Worm (Caenorhabditis elegans): ENCODE data around the gene srlf-19.
A peak's percentile ranks its signal among the peaks of the same experiment; 100 is the strongest.

srlf-19 gene

ce11 chrV:465355-465754 is 39.9 kb upstream of the srlf-19 start (continued):
- TF ChIP-seq tlp-1 (tag; optimal IDR thresholded peaks at IDR 0.05) (no peak), pqm-1 (tag; optimal IDR thresholded peaks at IDR 0.05) (no peak), unc-62 (GFP tag; optimal IDR thresholded peaks at IDR 0.05) (no peak), nhr-90 (tag; optimal IDR thresholded peaks at IDR 0.05; ENCODE audit: poor library complexity) (no peak), irx-1 (tag; optimal IDR thresholded peaks at IDR 0.05) (no peak), mdl-1 (tag; optimal IDR thresholded peaks at IDR 0.05) (no peak), jun-1 (tag; optimal IDR thresholded peaks at IDR 0.05) (no peak), nhr-84 (tag; optimal IDR thresholded peaks at IDR 0.05) (no peak), C34B4.2 (tag; optimal IDR thresholded peaks at IDR 0.05) (no peak), skn-1 (tag; optimal IDR thresholded peaks at IDR 0.05) (no peak), ceh-82 (tag; optimal IDR thresholded peaks at IDR 0.05) (no peak), nhr-71 (tag; optimal IDR thresholded peaks at IDR 0.05) (peak; percentile 45), lin-14 (GFP tag; optimal IDR thresholded peaks at IDR 0.05) (no peak), nhr-85 (tag) (peak; percentile 78), dpl-1 (GFP tag; optimal IDR thresholded peaks at IDR 0.05) (no peak), elt-2 (tag; optimal IDR thresholded peaks at IDR 0.05) (no peak), sptf-1 (tag; optimal IDR thresholded peaks at IDR 0.05) (no peak), ceh-90 (tag; optimal IDR thresholded peaks at IDR 0.05) (no peak), hlh-17 (GFP tag; optimal IDR thresholded peaks at IDR 0.05; ENCODE audit: borderline replicate concordance) (no peak), nhr-11 (tag; optimal IDR thresholded peaks at IDR 0.05) (no peak), lin-35 (GFP tag; optimal IDR thresholded peaks at IDR 0.05) (no peak), lsy-2 (tag; optimal IDR thresholded peaks at IDR 0.05) (no peak), sup-37 (GFP tag; optimal IDR thresholded peaks at IDR 0.05) (no peak), hlh-4 (tag; optimal IDR thresholded peaks at IDR 0.05) (no peak), nhr-47 (tag; optimal IDR thresholded peaks at IDR 0.05) (no peak), lin-13 (GFP tag; optimal IDR thresholded peaks at IDR 0.05) (peak; percentile 10), unc-98 (GFP tag; IDR thresholded peaks at IDR 0.05) (no peak), ztf-4 (tag; optimal IDR thresholded peaks at IDR 0.05) (no peak), aha-1 (tag; optimal IDR thresholded peaks at IDR 0.05) (no peak), fkh-4 (tag; optimal IDR thresholded peaks at IDR 0.05; ENCODE audit: borderline replicate concordance) (peak; percentile 32), aly-2 (tag; optimal IDR thresholded peaks at IDR 0.05) (no peak), zip-4 (GFP tag; optimal IDR thresholded peaks at IDR 0.05) (no peak), ets-5 (GFP tag; IDR thresholded peaks at IDR 0.05) (no peak), xbp-1 (tag; optimal IDR thresholded peaks at IDR 0.05) (no peak), sox-4 (tag; optimal IDR thresholded peaks at IDR 0.05) (no peak), rnt-1 (tag; optimal IDR thresholded peaks at IDR 0.05) (no peak), unc-86 (tag; optimal IDR thresholded peaks at IDR 0.05) (no peak), lin-39 (tag; optimal IDR thresholded peaks at IDR 0.05) (no peak), alr-1 (tag; optimal IDR thresholded peaks at IDR 0.05; ENCODE audit: borderline replicate concordance) (no peak), ces-1 (GFP tag; optimal IDR thresholded peaks at IDR 0.05) (no peak), nhr-20 (tag; optimal IDR thresholded peaks at IDR 0.05) (peak; percentile 4)

DNA sequence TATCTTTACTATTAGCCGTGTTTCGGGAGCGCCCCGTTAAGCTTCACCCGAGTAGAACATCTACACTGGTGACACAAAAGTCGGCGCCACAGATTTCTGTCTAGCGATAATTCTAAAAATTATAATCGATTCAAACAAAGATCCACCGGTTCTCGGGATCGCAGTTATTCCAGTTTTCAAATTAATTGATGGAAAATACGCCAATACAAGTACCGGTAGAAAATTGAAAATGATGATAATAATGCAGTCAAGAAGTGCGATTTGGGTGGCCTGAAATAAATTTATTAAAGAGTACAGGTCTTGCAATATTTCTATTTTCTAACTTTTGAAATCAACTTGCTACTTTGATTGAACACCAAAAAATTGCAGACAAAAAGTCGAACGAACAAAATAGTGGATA is 37.8 kb upstream of the srlf-19 start:
- TF ChIP-seq efl-1 (optimal IDR thresholded peaks at IDR 0.05) (no peak), efl-1 (GFP tag; optimal IDR thresholded peaks at IDR 0.05 in 1 of 2) (peak in 1 of 2 experiments; percentile 85), ceh-63 (GFP tag; optimal IDR thresholded peaks at IDR 0.05) (no peak), mdl-1 (tag; optimal IDR thresholded peaks at IDR 0.05) (no peak), fos-1 (tag; optimal IDR thresholded peaks at IDR 0.05) (no peak)

All from whole organism, L1 larva.